Worm (Caenorhabditis elegans) whole organism, young adult: ENCODE measurements around the gene srxa-8.
A peak's percentile ranks its signal among the peaks of the same experiment; 100 is the strongest.

Source experiments
- C17E4.6 ChIP-seq: fragments of 200-800 bp; sonication (Bioruptor generic); IDR thresholded peaks from 2 replicates; pipeline ENCODE4 v1.3.6; 2022; ENCODE audit warnings: missing genetic modification reagents, missing genetic modification characterization, missing compliant biosample characterization
- F37B4.10 ChIP-seq: fragments of 200-800 bp; sonication (Bioruptor generic); IDR thresholded peaks from 2 replicates; pipeline ENCODE4 v1.3.6; 2022; ENCODE audit warnings: missing genetic modification characterization, missing compliant biosample characterization
- F57C9.4 ChIP-seq: sonication (generic microtip); optimal IDR thresholded peaks from 2 replicates; lab custom pipeline; 2017; ENCODE audit warnings: mild to moderate bottlenecking, missing genetic modification characterization, missing compliant biosample characterization
- Y53F4B.3 ChIP-seq: fragments of 200-800 bp; sonication (Bioruptor generic); IDR thresholded peaks from 2 replicates; pipeline ENCODE4 v1.3.6; 2022; ENCODE audit warnings: missing genetic modification reagents, missing genetic modification characterization, missing compliant biosample characterization
- Y53G8AR.9 ChIP-seq: fragments of 200-800 bp; sonication (Bioruptor generic); conservative IDR thresholded peaks from 2 replicates; pipeline ENCODE4 v1.3.6; 2022; ENCODE audit warnings: missing genetic modification reagents, missing genetic modification characterization, missing compliant biosample characterization
- Y67H2A.10 ChIP-seq: fragments of 200-800 bp; sonication (Bioruptor generic); conservative IDR thresholded peaks from 2 replicates; pipeline ENCODE4 v1.3.6; 2022; ENCODE audit warnings: missing genetic modification reagents, missing genetic modification characterization, missing compliant biosample characterization
- ZK185.1 ChIP-seq: sonication (generic microtip); optimal IDR thresholded peaks from 2 replicates; lab custom pipeline; 2016; ENCODE audit warnings: mild to moderate bottlenecking, missing genetic modification characterization, missing compliant biosample characterization; ENCODE audit not compliant: poor library complexity, severe bottlenecking
- aptf-3 ChIP-seq: fragments of 200-800 bp; sonication (Bioruptor generic); IDR thresholded peaks from 2 replicates; pipeline ENCODE4 v1.3.6; 2022; ENCODE audit warnings: missing genetic modification characterization, missing compliant biosample characterization
- atf-7 ChIP-seq: sonication (generic microtip); optimal IDR thresholded peaks from 2 replicates; lab custom pipeline; 2017; ENCODE audit warnings: mild to moderate bottlenecking, missing genetic modification characterization, missing compliant biosample characterization
- athp-1 ChIP-seq: sonication (generic microtip); optimal IDR thresholded peaks from 2 replicates; lab custom pipeline; 2017; ENCODE audit warnings: mild to moderate bottlenecking, missing genetic modification characterization, missing compliant biosample characterization
- attf-3 ChIP-seq: fragments of 200-800 bp; sonication (Bioruptor generic); conservative IDR thresholded peaks from 2 replicates; pipeline ENCODE4 v1.3.6; 2022; ENCODE audit warnings: missing genetic modification reagents, missing genetic modification characterization, missing compliant biosample characterization
- attf-5 ChIP-seq: fragments of 200-800 bp; sonication (Bioruptor generic); optimal IDR thresholded peaks from 2 replicates; lab custom pipeline; 2018; ENCODE audit warnings: mild to moderate bottlenecking, missing genetic modification characterization, missing compliant biosample characterization
- cebp-1 ChIP-seq, 2 experiments: fragments of 200-800 bp in 1 of 2; sonication (Bioruptor generic) in 1 of 2; sonication (generic microtip) in 1 of 2; IDR thresholded peaks in 1 of 2; optimal IDR thresholded peaks in 1 of 2; 2 replicates each; pipeline versions ENCODE4 v1.3.6 to Lab custom; 2017 to 2022; ENCODE audit warnings: missing compliant biosample characterization in 2 of 2, missing genetic modification characterization in 2 of 2, mild to moderate bottlenecking in 1 of 2, missing genetic modification reagents in 1 of 2, moderate library complexity in 1 of 2
- die-1 ChIP-seq: sonication (generic microtip); optimal IDR thresholded peaks from 2 replicates; lab custom pipeline; 2016; ENCODE audit warnings: missing genotype, mild to moderate bottlenecking, missing genetic modification characterization, missing compliant biosample characterization
- dox-1 ChIP-seq: fragments of 200-800 bp; sonication (Bioruptor generic); IDR thresholded peaks from 2 replicates; pipeline ENCODE4 v1.3.6; 2022; ENCODE audit warnings: missing genetic modification reagents, missing genetic modification characterization, missing compliant biosample characterization
- dpff-1 ChIP-seq: sonication (generic microtip); optimal IDR thresholded peaks from 2 replicates; lab custom pipeline; 2017; ENCODE audit warnings: mild to moderate bottlenecking, missing genetic modification characterization, missing compliant biosample characterization
- dpl-1 ChIP-seq: fragments of 150-350 bp; optimal IDR thresholded peaks from 2 replicates; lab custom pipeline; 2014; ENCODE audit warnings: missing biosample characterization, missing genetic modification reagents, missing genetic modification characterization
- hmg-1.2 ChIP-seq: fragments of 200-800 bp; sonication (Bioruptor generic); IDR thresholded peaks from 2 replicates; pipeline ENCODE4 v1.3.6; 2022; ENCODE audit warnings: missing genetic modification reagents, missing genetic modification characterization, missing compliant biosample characterization
- lag-1 ChIP-seq: fragments of 200-800 bp; sonication (Bioruptor generic); IDR thresholded peaks from 2 replicates; pipeline ENCODE4 v1.3.6; 2022; ENCODE audit warnings: missing genetic modification reagents, missing genetic modification characterization, missing compliant biosample characterization
- let-526 ChIP-seq: fragments of 200-800 bp; sonication (Bioruptor generic); IDR thresholded peaks from 2 replicates; pipeline ENCODE4 v1.3.6; 2022; ENCODE audit warnings: missing genetic modification reagents, missing genetic modification characterization, missing compliant biosample characterization
- let-607 ChIP-seq, 2 experiments: fragments of 200-800 bp in 1 of 2; sonication (Bioruptor generic) in 1 of 2; sonication (generic microtip) in 1 of 2; optimal IDR thresholded peaks; 2 replicates each; lab custom pipeline; 2016 to 2018; ENCODE audit warnings: mild to moderate bottlenecking in 2 of 2, missing compliant biosample characterization in 2 of 2, missing genetic modification characterization in 2 of 2, moderate library complexity in 2 of 2, missing genotype in 1 of 2
- lin-26 ChIP-seq: fragments of 200-800 bp; sonication (Bioruptor generic); IDR thresholded peaks from 2 replicates; pipeline ENCODE4 v1.3.6; 2022; ENCODE audit warnings: missing genetic modification reagents, missing genetic modification characterization, missing compliant biosample characterization
- lin-54 ChIP-seq: fragments of 200-800 bp; sonication (Bioruptor generic); optimal IDR thresholded peaks from 2 replicates; lab custom pipeline; 2018; ENCODE audit warnings: mild to moderate bottlenecking, missing genetic modification characterization, missing compliant biosample characterization
- lsl-1 ChIP-seq: fragments of 200-800 bp; sonication (Bioruptor generic); optimal IDR thresholded peaks from 2 replicates; lab custom pipeline; 2018; ENCODE audit warnings: mild to moderate bottlenecking, missing genetic modification characterization, moderate library complexity, missing compliant biosample characterization
- madf-6 ChIP-seq: fragments of 200-800 bp; sonication (Bioruptor generic); IDR thresholded peaks from 2 replicates; pipeline ENCODE4 v1.3.6; 2022; ENCODE audit warnings: missing genetic modification reagents, missing genetic modification characterization, missing compliant biosample characterization
- mcd-1 ChIP-seq: fragments of 200-800 bp; sonication (Bioruptor generic); IDR thresholded peaks from 2 replicates; pipeline ENCODE4 v1.3.6; 2022; ENCODE audit warnings: missing genetic modification reagents, missing genetic modification characterization, missing compliant biosample characterization
- mes-4 ChIP-seq: sonication (generic microtip); optimal IDR thresholded peaks from 2 replicates; lab custom pipeline; 2016; ENCODE audit warnings: missing genotype, missing genetic modification characterization, missing compliant biosample characterization
- nfyb-1 ChIP-seq: fragments of 200-800 bp; sonication (Bioruptor generic); IDR thresholded peaks from 2 replicates; pipeline ENCODE4 v1.3.6; 2022; ENCODE audit warnings: missing genetic modification reagents, missing genetic modification characterization, missing compliant biosample characterization
- nhr-80 ChIP-seq: sonication (generic microtip); optimal IDR thresholded peaks from 2 replicates; lab custom pipeline; 2016; ENCODE audit warnings: missing genetic modification characterization, missing compliant biosample characterization
- snpc-1.3 ChIP-seq: sonication (generic microtip); optimal IDR thresholded peaks from 2 replicates; lab custom pipeline; 2017; ENCODE audit warnings: missing genetic modification characterization, mild to moderate bottlenecking, missing compliant biosample characterization, antibody characterized with exemption, moderate library complexity, missing genotype, missing genetic modification reagents; ENCODE audit not compliant: insufficient read depth
- sptf-2 ChIP-seq: fragments of 200-800 bp; sonication (Bioruptor generic); optimal IDR thresholded peaks from 2 replicates; lab custom pipeline; 2018; ENCODE audit warnings: mild to moderate bottlenecking, missing genetic modification characterization, missing compliant biosample characterization
- tbp1 ChIP-seq: fragments of 200-800 bp; sonication (Bioruptor generic); optimal IDR thresholded peaks from 2 replicates; lab custom pipeline; 2018; ENCODE audit warnings: mild to moderate bottlenecking, missing genetic modification characterization, missing compliant biosample characterization
- tlf-1 ChIP-seq: fragments of 200-800 bp; sonication (Bioruptor generic); optimal IDR thresholded peaks from 2 replicates; lab custom pipeline; 2018; ENCODE audit warnings: mild to moderate bottlenecking, missing genetic modification characterization, missing compliant biosample characterization
- unc-62 ChIP-seq: fragments of 150-350 bp; optimal IDR thresholded peaks from 2 replicates; lab custom pipeline; 2014; ENCODE audit warnings: missing biosample characterization, missing genetic modification reagents, missing genetic modification characterization
- zfh-2 ChIP-seq: fragments of 200-800 bp; sonication (Bioruptor generic); conservative IDR thresholded peaks from 2 replicates; pipeline ENCODE4 v1.3.6; 2022; ENCODE audit warnings: missing genetic modification reagents, missing genetic modification characterization, missing compliant biosample characterization
- ztf-22 ChIP-seq: fragments of 200-800 bp; sonication (Bioruptor generic); optimal IDR thresholded peaks from 2 replicates; lab custom pipeline; 2018; ENCODE audit warnings: mild to moderate bottlenecking, missing genetic modification characterization, moderate library complexity, missing compliant biosample characterization
- ztf-25 ChIP-seq: fragments of 200-800 bp; sonication (Bioruptor generic); IDR thresholded peaks from 2 replicates; pipeline ENCODE4 v1.3.6; 2022; ENCODE audit warnings: missing genetic modification reagents, missing genetic modification characterization, missing compliant biosample characterization
- ztf-26 ChIP-seq: sonication (generic microtip); optimal IDR thresholded peaks from 2 replicates; lab custom pipeline; 2017; ENCODE audit warnings: missing genetic modification characterization, missing compliant biosample characterization

srxa-8 gene

ce11 chrX:13320575-13320974, 11.9 kb upstream of the srxa-8 start (continued):
- TF ChIP-seq cebp-1 (GFP tag; IDR thresholded peaks at IDR 0.05; lab: Robert Waterston, UW) (no peak), cebp-1 (tag; optimal IDR thresholded peaks at IDR 0.05; lab: Kevin White, UChicago) (peak; percentile 12), lin-54 (no peak), tlf-1 (GFP tag; lab: Kevin White, UChicago) (no peak), die-1 (tag; lab: Kevin White, UChicago) (no peak)

ce11 chrX:13318316-13318715, 9.7 kb upstream of the srxa-8 start:
- no peak for TF ChIP-seq mes-4 (tag; lab: Kevin White, UChicago)
- TF ChIP-seq cebp-1 (GFP tag; IDR thresholded peaks at IDR 0.05; lab: Robert Waterston, UW): no peak
- peak; percentile 20 for TF ChIP-seq cebp-1 (tag; optimal IDR thresholded peaks at IDR 0.05; lab: Kevin White, UChicago)
- TF ChIP-seq F37B4.10 (GFP tag; lab: Robert Waterston, UW): no peak
- no peak for TF ChIP-seq F57C9.4 (tag; lab: Kevin White, UChicago)

ce11 chrX:13317532-13317931, 8.9 kb upstream of the srxa-8 start:
- TF ChIP-seq ZK185.1: no peak
- no peak for TF ChIP-seq F37B4.10 (GFP tag; lab: Robert Waterston, UW)
- no peak for TF ChIP-seq mcd-1 (GFP tag; lab: Robert Waterston, UW)
- TF ChIP-seq let-526 (GFP tag; lab: Robert Waterston, UW): no peak
- TF ChIP-seq lin-26 (GFP tag; lab: Robert Waterston, UW): no peak
- TF ChIP-seq madf-6 (GFP tag; lab: Robert Waterston, UW): no peak
- TF ChIP-seq lag-1 (GFP tag; lab: Robert Waterston, UW): no peak
- TF ChIP-seq unc-62: no peak
- TF ChIP-seq C17E4.6 (GFP tag; lab: Robert Waterston, UW): no peak

ce11 chrX:13315093-13315492, 6.4 kb upstream of the srxa-8 start:
- TF ChIP-seq dpl-1 (GFP tag; lab: Kevin White, UChicago) (no peak), aptf-3 (GFP tag; lab: Robert Waterston, UW) (no peak), athp-1 (no peak)

ce11 chrX:13311641-13312423, 3.2 kb upstream of the srxa-8 start, which contains the start of gene F46G10.1:
Gene F46G10.1, minus strand, starts transcription at chrX:13311755.
- TF ChIP-seq nfyb-1 (GFP tag; lab: Robert Waterston, UW) (peak; percentile 57), nhr-80 (tag; lab: Kevin White, UChicago) (peak; percentile 56), lin-26 (GFP tag; lab: Robert Waterston, UW) (no peak)

ce11 chrX:13310763-13311162, 2.1 kb upstream of the srxa-8 start:
- TF ChIP-seq ztf-22 (GFP tag; lab: Kevin White, UChicago) (peak; percentile 14), zfh-2 (GFP tag; lab: Robert Waterston, UW) (no peak), let-607 (tag; optimal IDR thresholded peaks at IDR 0.05; lab: Kevin White, UChicago) (peak in 1 of 2 experiments; percentile 35), dpff-1 (tag; lab: Kevin White, UChicago) (no peak), Y53G8AR.9 (GFP tag; lab: Robert Waterston, UW) (no peak), atf-7 (tag; lab: Kevin White, UChicago) (peak; percentile 12), ZK185.1 (peak; percentile 39), attf-3 (GFP tag; lab: Robert Waterston, UW) (no peak), attf-5 (GFP tag; lab: Kevin White, UChicago) (peak; percentile 2), sptf-2 (GFP tag; lab: Kevin White, UChicago) (no peak), ztf-25 (GFP tag; lab: Robert Waterston, UW) (no peak), nhr-80 (tag; lab: Kevin White, UChicago) (peak; percentile 94), hmg-1.2 (GFP tag; lab: Robert Waterston, UW) (no peak), Y53F4B.3 (GFP tag; lab: Robert Waterston, UW) (no peak), tbp1 (peak; percentile 32), snpc-1.3 (tag; lab: Kevin White, UChicago) (no peak), Y67H2A.10 (GFP tag; lab: Robert Waterston, UW) (no peak), dox-1 (GFP tag; lab: Robert Waterston, UW) (peak; percentile 69; the same call in 1 of the 2 replicates), ztf-26 (tag; lab: Kevin White, UChicago) (no peak), lsl-1 (GFP tag; lab: Kevin White, UChicago) (no peak)
